3 fruit fly cellular contexts compared by ENCODE assay signal in the genomic region with DNA sequence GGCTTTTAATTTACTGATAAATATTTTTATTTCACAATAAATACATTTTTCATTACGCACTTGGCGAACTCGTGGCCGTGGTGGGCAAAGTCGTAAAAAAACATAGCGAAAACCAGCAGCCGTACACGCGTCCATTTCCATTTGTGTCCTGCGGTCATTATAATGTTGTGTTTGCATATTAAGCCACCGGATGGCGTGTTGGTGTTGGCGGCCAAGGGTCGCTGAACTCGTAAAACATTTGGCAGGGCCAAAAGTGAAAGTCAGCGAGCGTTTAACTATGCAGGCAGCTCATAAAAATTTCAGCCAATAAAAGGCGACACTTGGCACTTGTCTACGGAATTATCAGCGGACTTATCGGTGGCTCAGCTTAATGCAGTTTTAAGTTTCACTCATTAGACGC.
TF ChIP-seq lines count a peak whose summit lies in the region.

No protein-coding gene starts in this region.

- TF ChIP-seq CTCF in S2 (optimal IDR thresholded peaks at IDR 0.05; lab: Kevin White, UChicago), result peak; percentile 64
- TF ChIP-seq CTCF in whole organism, embryonic (GFP tag; optimal IDR thresholded peaks at IDR 0.05; lab: Kevin White, UChicago), result peak; percentile 75

TF ChIP-seq in whole organism, embryonic, 481 proteins besides CTCF, POLR2A, EP300 and RAD21:
- TF ChIP-seq CG17568 (GFP tag; optimal IDR thresholded peaks at IDR 0.05; lab: Kevin White, UChicago) (no peak), CG10979 (tag; optimal IDR thresholded peaks at IDR 0.05; lab: Kevin White, UChicago) (peak; percentile 83)

TF ChIP-seq in whole organism, pupa, 21 proteins besides CTCF, POLR2A, EP300 and RAD21:
- no peak for TF ChIP-seq Pif1B (GFP tag; optimal IDR thresholded peaks at IDR 0.05; lab: Kevin White, UChicago)
- peak; percentile 18 for TF ChIP-seq EcR (GFP tag; optimal IDR thresholded peaks at IDR 0.05; lab: Kevin White, UChicago)
TF ChIP-seq in whole organism, pupa: peak in this region for 1.
